Fruit fly (Drosophila melanogaster) whole organism, adult: ENCODE data around the gene Myo61F.

Source experiments
- CG33017 ChIP-seq: fragments of 200-800 bp; sonication (Bioruptor generic); optimal IDR thresholded peaks from 2 replicates; lab custom pipeline; 2018; ENCODE audit warnings: missing biosample characterization, mild to moderate bottlenecking, missing genetic modification characterization, moderate library complexity
- CG5204 ChIP-seq: fragments of 200-800 bp; sonication (Bioruptor generic); optimal IDR thresholded peaks from 2 replicates; lab custom pipeline; 2016; ENCODE audit warnings: missing biosample characterization, missing genetic modification characterization
- Clk ChIP-seq: fragments of 200-800 bp; sonication (Bioruptor generic); optimal IDR thresholded peaks from 2 replicates; lab custom pipeline; 2017; ENCODE audit warnings: missing biosample characterization, missing genetic modification characterization
- Mnt ChIP-seq: fragments of 200-800 bp; sonication (Bioruptor generic); optimal IDR thresholded peaks from 2 replicates; lab custom pipeline; 2016; ENCODE audit warnings: missing biosample characterization, mild to moderate bottlenecking, missing genetic modification characterization
- cic ChIP-seq: fragments of 200-800 bp; sonication (Bioruptor generic); optimal IDR thresholded peaks from 2 replicates; lab custom pipeline; 2017; ENCODE audit warnings: missing biosample characterization, mild to moderate bottlenecking, missing genetic modification characterization, moderate library complexity
- cnc ChIP-seq, 2 experiments: fragments of >200 bp; optimal IDR thresholded peaks; 2 replicates each; lab custom pipeline; 2017

- TF ChIP-seq Clk (GFP tag; lab: Kevin White, UChicago) (no peak), Mnt (no peak), CG5204 (GFP tag; lab: Kevin White, UChicago) (no peak), cic (GFP tag; lab: Kevin White, UChicago) (no peak), cnc (optimal IDR thresholded peaks at IDR 0.05; lab: Kevin White, UChicago) (no peak), CG33017 (tag; lab: Kevin White, UChicago) (no peak)
These were observed 14.7 kb downstream of the Myo61F start, which contains the start of gene msd5 for dm6 chr3L:1332973-1333372.
